Worm (Caenorhabditis elegans) whole organism, late embryonic: ENCODE data around the gene F40G12.2.

Experiments used
- C08G9.2 ChIP-seq: sonication (generic microtip); optimal IDR thresholded peaks from 2 replicates; lab custom pipeline; 2016; ENCODE audit warnings: mild to moderate bottlenecking, missing genetic modification characterization, moderate library complexity, missing compliant biosample characterization
- K02D7.2 ChIP-seq: sonication (generic microtip); optimal IDR thresholded peaks from 2 replicates; lab custom pipeline; 2017; ENCODE audit warnings: mild to moderate bottlenecking, missing genetic modification characterization, missing compliant biosample characterization
- T23F11.4 ChIP-seq: fragments of 200-800 bp; sonication (Bioruptor generic); optimal IDR thresholded peaks from 2 replicates; lab custom pipeline; 2018; ENCODE audit warnings: mild to moderate bottlenecking, missing genetic modification characterization, missing compliant biosample characterization
- ceh-24 ChIP-seq: sonication (generic microtip); optimal IDR thresholded peaks from 2 replicates; lab custom pipeline; 2016; ENCODE audit warnings: mild to moderate bottlenecking, missing genetic modification characterization, missing compliant biosample characterization
- ceh-30 ChIP-seq: fragments of 150-350 bp; optimal IDR thresholded peaks from 2 replicates; lab custom pipeline; 2014; ENCODE audit warnings: missing biosample characterization, missing genetic modification characterization
- ceh-34 ChIP-seq: sonication (generic microtip); optimal IDR thresholded peaks from 2 replicates; lab custom pipeline; 2016; ENCODE audit warnings: mild to moderate bottlenecking, missing genetic modification characterization, missing compliant biosample characterization
- ceh-48 ChIP-seq: sonication (generic microtip); optimal IDR thresholded peaks from 2 replicates; lab custom pipeline; 2016; ENCODE audit warnings: missing genetic modification characterization, inconsistent platforms, missing compliant biosample characterization
- ceh-9 ChIP-seq: sonication (generic microtip); optimal IDR thresholded peaks from 2 replicates; lab custom pipeline; 2016; ENCODE audit warnings: mild to moderate bottlenecking, missing genetic modification characterization, inconsistent platforms, missing compliant biosample characterization
- che-1 ChIP-seq: sonication (generic microtip); optimal IDR thresholded peaks from 2 replicates; lab custom pipeline; 2016; ENCODE audit warnings: mild to moderate bottlenecking, missing genetic modification characterization, missing compliant biosample characterization
- elt-4 ChIP-seq: sonication (generic microtip); optimal IDR thresholded peaks from 2 replicates; lab custom pipeline; 2016; ENCODE audit warnings: missing genetic modification characterization, missing compliant biosample characterization
- ets-4 ChIP-seq: sonication (generic microtip); optimal IDR thresholded peaks from 2 replicates; lab custom pipeline; 2016; ENCODE audit warnings: missing genetic modification characterization, missing compliant biosample characterization
- eyg-1 ChIP-seq: sonication (generic microtip); optimal IDR thresholded peaks from 2 replicates; lab custom pipeline; 2016; ENCODE audit warnings: missing genotype, missing genetic modification characterization, missing compliant biosample characterization
- fkh-10 ChIP-seq: fragments of 150-350 bp; optimal IDR thresholded peaks from 2 replicates; lab custom pipeline; 2014; ENCODE audit warnings: missing biosample characterization, missing genetic modification reagents, missing genetic modification characterization
- hlh-13 ChIP-seq: fragments of 200-800 bp; sonication (Bioruptor generic); optimal IDR thresholded peaks from 2 replicates; lab custom pipeline; 2018; ENCODE audit warnings: mild to moderate bottlenecking, missing genetic modification characterization, missing compliant biosample characterization
- hlh-15 ChIP-seq: sonication (generic microtip); optimal IDR thresholded peaks from 2 replicates; lab custom pipeline; 2016; ENCODE audit warnings: missing genetic modification characterization, missing compliant biosample characterization
- hlh-30 ChIP-seq: sonication (generic microtip); optimal IDR thresholded peaks from 2 replicates; lab custom pipeline; 2017; ENCODE audit warnings: antibody characterized with exemption, missing genetic modification characterization, missing compliant biosample characterization; ENCODE audit not compliant: insufficient read depth
- hlh-6 ChIP-seq: sonication (generic microtip); optimal IDR thresholded peaks from 2 replicates; lab custom pipeline; 2016; ENCODE audit warnings: missing genotype, missing genetic modification characterization, missing compliant biosample characterization
- hlh-8 ChIP-seq: sonication (generic microtip); optimal IDR thresholded peaks from 2 replicates; lab custom pipeline; 2016; ENCODE audit warnings: missing genotype, missing genetic modification characterization, missing compliant biosample characterization
- lim-6 ChIP-seq: sonication (generic microtip); optimal IDR thresholded peaks from 2 replicates; lab custom pipeline; 2016; ENCODE audit warnings: missing genetic modification characterization, missing compliant biosample characterization
- madf-2 ChIP-seq: sonication (generic microtip); optimal IDR thresholded peaks from 2 replicates; lab custom pipeline; 2017; ENCODE audit warnings: missing genetic modification characterization, missing compliant biosample characterization
- mec-3 ChIP-seq: sonication (generic microtip); optimal IDR thresholded peaks from 2 replicates; lab custom pipeline; 2016; ENCODE audit warnings: borderline replicate concordance, missing genetic modification characterization, missing compliant biosample characterization
- odd-2 ChIP-seq: sonication (generic microtip); optimal IDR thresholded peaks from 2 replicates; lab custom pipeline; 2017; ENCODE audit warnings: antibody characterized with exemption, mild to moderate bottlenecking, missing genetic modification characterization, missing compliant biosample characterization
- pag-3 ChIP-seq: sonication (generic microtip); optimal IDR thresholded peaks from 2 replicates; lab custom pipeline; 2016; ENCODE audit warnings: missing compliant biosample characterization, missing genetic modification characterization, borderline replicate concordance
- pat-9 ChIP-seq: fragments of 200-800 bp; sonication (Bioruptor generic); optimal IDR thresholded peaks from 2 replicates; lab custom pipeline; 2018; ENCODE audit warnings: mild to moderate bottlenecking, missing genetic modification characterization, moderate library complexity, missing compliant biosample characterization
- pax-1 ChIP-seq: fragments of 150-350 bp; optimal IDR thresholded peaks from 2 replicates; lab custom pipeline; 2014; ENCODE audit warnings: missing biosample characterization, missing genetic modification characterization
- pha-2 ChIP-seq: sonication (generic microtip); optimal IDR thresholded peaks from 2 replicates; lab custom pipeline; 2017; ENCODE audit warnings: mild to moderate bottlenecking, missing genetic modification characterization, missing compliant biosample characterization
- pha-4 ChIP-seq: fragments of 150-350 bp; optimal IDR thresholded peaks from 2 replicates; lab custom pipeline; 2018; ENCODE audit warnings: missing biosample characterization, missing genetic modification reagents, missing genetic modification characterization
- pqm-1 ChIP-seq: sonication (generic microtip); optimal IDR thresholded peaks from 2 replicates; lab custom pipeline; 2016; ENCODE audit warnings: missing genetic modification characterization, missing compliant biosample characterization
- ref-2 ChIP-seq: sonication (generic microtip); optimal IDR thresholded peaks from 2 replicates; lab custom pipeline; 2016; ENCODE audit warnings: missing genetic modification characterization, missing compliant biosample characterization
- sdc-2 ChIP-seq: sonication (generic microtip); optimal IDR thresholded peaks from 2 replicates; lab custom pipeline; 2016; ENCODE audit warnings: missing genotype, missing genetic modification characterization, missing compliant biosample characterization
- syd-9 ChIP-seq: sonication (generic microtip); optimal IDR thresholded peaks from 2 replicates; lab custom pipeline; 2016; ENCODE audit warnings: mild to moderate bottlenecking, missing genetic modification characterization, moderate library complexity, missing compliant biosample characterization
- tbx-7 ChIP-seq: sonication (generic microtip); optimal IDR thresholded peaks from 2 replicates; lab custom pipeline; 2016; ENCODE audit warnings: missing genotype, missing genetic modification characterization, missing compliant biosample characterization
- ttx-3 ChIP-seq: sonication (generic microtip); optimal IDR thresholded peaks from 2 replicates; lab custom pipeline; 2016; ENCODE audit warnings: missing genetic modification reagents, missing genetic modification characterization, missing compliant biosample characterization
- unc-3 ChIP-seq, 2 experiments: fragments of 200-800 bp in 1 of 2; sonication (Bioruptor generic) in 1 of 2; sonication (generic microtip) in 1 of 2; conservative IDR thresholded peaks in 1 of 2; optimal IDR thresholded peaks in 1 of 2; 2 replicates each; pipeline versions ENCODE4 v1.3.6 to Lab custom; 2016 to 2022; ENCODE audit warnings: missing compliant biosample characterization in 2 of 2, missing genetic modification characterization in 2 of 2, missing genetic modification reagents in 1 of 2
- unc-42 ChIP-seq: sonication (generic microtip); optimal IDR thresholded peaks from 2 replicates; lab custom pipeline; 2016; ENCODE audit warnings: missing genotype, missing genetic modification characterization, missing compliant biosample characterization
- unc-86 ChIP-seq: sonication (generic microtip); optimal IDR thresholded peaks from 2 replicates; lab custom pipeline; 2016; ENCODE audit warnings: missing genetic modification characterization, missing compliant biosample characterization
- ztf-16 ChIP-seq: sonication (generic microtip); optimal IDR thresholded peaks from 2 replicates; lab custom pipeline; 2017; ENCODE audit warnings: missing genetic modification characterization, missing compliant biosample characterization

F40G12.2 gene

DNA sequence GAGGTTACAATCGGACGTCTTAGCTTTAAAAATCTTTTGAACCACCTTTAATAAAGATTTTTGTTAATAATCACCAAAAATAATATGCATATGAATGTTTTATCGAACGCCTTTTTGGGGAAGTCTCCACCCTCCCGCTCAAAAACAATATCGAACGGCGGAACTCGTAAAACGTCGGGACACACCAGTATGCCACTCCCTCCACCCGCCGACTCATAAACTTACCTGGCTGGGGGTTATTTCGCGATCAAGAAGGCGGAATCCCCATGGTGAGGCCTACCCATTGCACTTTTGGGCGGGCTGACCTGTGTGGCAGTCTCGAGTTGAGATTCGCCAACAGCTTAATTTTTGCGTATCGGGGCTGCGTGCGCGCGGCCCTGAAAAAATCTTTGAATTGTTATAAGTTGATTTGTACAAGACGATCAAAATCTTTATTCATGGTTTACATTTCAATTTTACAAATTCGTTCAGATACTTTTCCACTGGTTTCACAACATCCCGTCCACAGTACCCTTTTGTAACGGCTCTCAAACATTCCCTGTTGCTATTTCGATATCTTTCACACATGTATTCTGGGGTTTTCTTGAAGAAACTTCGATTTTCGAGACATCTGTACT lies 6.7 kb upstream of the F40G12.2 start:
- no peak for TF ChIP-seq unc-3 (GFP tag; conservative IDR thresholded peaks at IDR 0.05; lab: Robert Waterston, UW)
- no peak for TF ChIP-seq unc-3 (tag; optimal IDR thresholded peaks at IDR 0.05; lab: Kevin White, UChicago)
- no peak for TF ChIP-seq eyg-1 (tag; lab: Kevin White, UChicago)
- TF ChIP-seq mec-3 (tag; lab: Kevin White, UChicago) = no peak
- TF ChIP-seq ceh-30 (tag; lab: Kevin White, UChicago) = no peak
- no peak for TF ChIP-seq odd-2 (tag; lab: Kevin White, UChicago)
- TF ChIP-seq tbx-7 (tag; lab: Kevin White, UChicago) = no peak
- TF ChIP-seq ttx-3 (tag; lab: Kevin White, UChicago) = no peak
- no peak for TF ChIP-seq pax-1 (tag; lab: Kevin White, UChicago)
- no peak for TF ChIP-seq ceh-48 (tag; lab: Kevin White, UChicago)
- TF ChIP-seq unc-42 (tag; lab: Kevin White, UChicago) = no peak
- TF ChIP-seq ets-4 (tag; lab: Kevin White, UChicago) = no peak
- no peak for TF ChIP-seq pha-4 (tag; lab: Kevin White, UChicago)
- no peak for TF ChIP-seq lim-6 (tag; lab: Kevin White, UChicago)
- no peak for TF ChIP-seq hlh-6 (tag; lab: Kevin White, UChicago)

DNA sequence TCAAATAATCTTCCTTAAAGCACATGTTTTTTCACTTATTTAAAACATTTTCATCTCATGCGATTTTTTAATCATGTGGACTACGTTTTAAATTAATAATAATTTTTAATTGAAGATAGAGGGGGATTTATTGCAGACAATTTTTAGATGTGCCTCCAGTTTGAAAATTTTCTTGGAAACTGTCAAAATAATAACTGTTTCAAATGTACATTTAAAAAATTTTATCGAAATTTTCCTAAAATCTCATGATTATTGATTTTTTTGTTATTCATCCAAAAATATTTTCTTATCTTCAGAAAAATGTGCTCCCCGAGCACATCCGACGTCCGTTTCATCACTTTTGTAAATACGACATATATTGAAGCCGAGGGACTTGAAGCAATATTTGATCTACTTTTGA lies 3.9 kb downstream of the F40G12.2 start, which contains the start of gene sre-8:
Gene sre-8 (plus strand): TSS at position 301 of the 400 bp plus-strand sequence.
- no peak for TF ChIP-seq unc-86 (tag; lab: Kevin White, UChicago)
- TF ChIP-seq, all 69 proteins: peak for 0

DNA sequence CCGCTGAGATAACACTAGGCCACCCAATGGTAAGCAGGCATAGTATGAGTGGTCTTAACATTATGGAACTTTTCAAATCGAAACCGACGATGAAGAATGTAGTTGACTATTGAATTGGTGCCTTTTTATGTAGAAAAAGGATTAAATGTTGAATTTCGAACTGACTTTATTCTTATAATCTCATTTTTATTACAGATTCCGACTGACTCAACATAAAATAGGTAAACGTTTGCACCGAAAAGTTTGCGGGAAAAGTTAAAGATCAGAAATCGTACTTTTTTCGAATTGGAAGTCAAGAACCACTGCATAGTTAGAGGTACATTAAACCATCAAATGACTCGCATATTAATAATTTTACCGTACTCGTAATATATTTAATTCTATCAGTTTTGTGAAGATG lies 6.5 kb downstream of the F40G12.2 start, which contains the start of gene K02E11.7:
Gene K02E11.7 (minus strand): TSS at position 101 of the 400 bp plus-strand sequence.
- TF ChIP-seq sdc-2 (tag; lab: Kevin White, UChicago) = no peak
- no peak for TF ChIP-seq hlh-30 (tag; lab: Kevin White, UChicago)
- TF ChIP-seq unc-3 (GFP tag; conservative IDR thresholded peaks at IDR 0.05; lab: Robert Waterston, UW) = no peak
- no peak for TF ChIP-seq unc-3 (tag; optimal IDR thresholded peaks at IDR 0.05; lab: Kevin White, UChicago)
- no peak for TF ChIP-seq C08G9.2 (tag; lab: Kevin White, UChicago)
- no peak for TF ChIP-seq pag-3
- no peak for TF ChIP-seq fkh-10
- TF ChIP-seq pqm-1 (tag; lab: Kevin White, UChicago) = no peak
- TF ChIP-seq pha-2 = no peak
- TF ChIP-seq pat-9 (tag; lab: Kevin White, UChicago) = no peak
- TF ChIP-seq ceh-30 (tag; lab: Kevin White, UChicago) = no peak
- TF ChIP-seq madf-2 (tag; lab: Kevin White, UChicago) = no peak
- TF ChIP-seq ceh-34 = no peak
- no peak for TF ChIP-seq K02D7.2 (tag; lab: Kevin White, UChicago)

DNA sequence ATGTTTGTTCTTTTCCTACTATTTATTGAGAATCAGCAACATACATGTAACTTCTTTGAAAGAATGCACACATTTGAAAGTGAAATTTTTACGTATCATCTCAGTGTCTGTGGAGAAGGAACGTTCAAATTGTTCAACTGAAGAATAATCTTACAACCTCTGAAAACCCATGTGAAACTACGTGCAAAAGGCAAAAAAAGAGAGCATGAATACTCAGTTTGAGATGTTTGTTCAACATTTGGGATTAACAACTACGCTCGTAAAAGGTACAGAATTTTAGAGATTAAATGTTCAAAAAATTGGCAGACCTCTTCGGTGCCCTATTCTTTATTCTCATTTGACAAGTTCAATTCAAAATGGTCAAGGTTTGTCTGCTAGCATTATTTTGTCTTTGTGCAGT lies 8.7 kb downstream of the F40G12.2 start, which contains the start of gene K02E11.5:
Gene K02E11.5 (plus strand): TSS at position 301 of the 400 bp plus-strand sequence.
- TF ChIP-seq che-1 (tag; lab: Kevin White, UChicago) (no peak), ceh-34 (no peak), ref-2 (tag; lab: Kevin White, UChicago) (no peak), ceh-9 (tag; lab: Kevin White, UChicago) (no peak), elt-4 (tag; lab: Kevin White, UChicago) (no peak), ceh-24 (tag; lab: Kevin White, UChicago) (no peak), syd-9 (no peak), hlh-8 (tag; lab: Kevin White, UChicago) (no peak), ztf-16 (tag; lab: Kevin White, UChicago) (no peak), hlh-13 (GFP tag; lab: Kevin White, UChicago) (no peak), hlh-15 (tag; lab: Kevin White, UChicago) (no peak), pqm-1 (tag; lab: Kevin White, UChicago) (no peak), madf-2 (tag; lab: Kevin White, UChicago) (no peak), hlh-6 (tag; lab: Kevin White, UChicago) (no peak), pha-4 (tag; lab: Kevin White, UChicago) (no peak), unc-3 (GFP tag; conservative IDR thresholded peaks at IDR 0.05; lab: Robert Waterston, UW) (no peak), unc-3 (tag; optimal IDR thresholded peaks at IDR 0.05; lab: Kevin White, UChicago) (no peak), hlh-30 (tag; lab: Kevin White, UChicago) (no peak), T23F11.4 (no peak), unc-42 (tag; lab: Kevin White, UChicago) (no peak)
